Fruit fly (Drosophila melanogaster): Measurements from ENCODE around the gene CG44325.
A peak's percentile ranks its signal among the peaks of the same experiment; 100 is the strongest.

CG44325 gene

DNA sequence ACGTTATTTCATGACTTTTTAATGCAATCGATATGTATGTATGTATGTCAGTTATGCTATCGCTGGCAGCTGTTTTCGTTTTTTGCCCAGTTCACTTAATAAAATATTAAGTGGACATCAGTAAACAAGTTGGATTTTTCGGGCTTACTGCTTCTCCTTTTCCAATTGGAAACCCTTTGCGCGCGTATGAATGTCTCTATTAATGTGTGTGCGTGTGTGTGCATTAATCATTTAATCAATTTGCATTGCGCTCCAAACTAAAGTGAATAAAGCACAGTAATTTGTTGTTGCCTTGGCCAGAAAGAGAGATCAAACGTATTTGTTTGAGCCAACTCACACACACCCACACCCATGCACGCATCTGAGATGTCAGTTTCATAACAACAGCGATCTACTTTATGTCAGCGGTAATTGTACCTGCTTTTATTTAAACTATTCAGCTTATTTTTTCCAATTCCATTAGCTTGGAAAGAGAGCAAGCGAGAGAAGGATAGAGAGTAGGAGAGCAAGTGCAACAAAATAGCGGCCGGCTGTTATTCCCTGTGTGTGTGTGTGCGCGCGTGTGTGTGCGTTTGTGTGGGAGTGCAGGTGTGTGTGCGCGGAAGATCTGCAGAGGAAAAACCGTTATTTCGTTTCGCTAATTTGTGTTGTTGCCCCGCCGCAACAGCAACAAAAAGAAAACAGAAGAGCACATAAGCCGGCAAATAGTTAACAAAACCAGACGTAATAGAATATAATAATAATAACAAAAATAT lies 32.0 kb upstream of the CG44325 start:
- TF ChIP-seq Dfd (GFP tag; optimal IDR thresholded peaks at IDR 0.05) (peak; percentile 85), ey (GFP tag; optimal IDR thresholded peaks at IDR 0.05) (no peak)

DNA sequence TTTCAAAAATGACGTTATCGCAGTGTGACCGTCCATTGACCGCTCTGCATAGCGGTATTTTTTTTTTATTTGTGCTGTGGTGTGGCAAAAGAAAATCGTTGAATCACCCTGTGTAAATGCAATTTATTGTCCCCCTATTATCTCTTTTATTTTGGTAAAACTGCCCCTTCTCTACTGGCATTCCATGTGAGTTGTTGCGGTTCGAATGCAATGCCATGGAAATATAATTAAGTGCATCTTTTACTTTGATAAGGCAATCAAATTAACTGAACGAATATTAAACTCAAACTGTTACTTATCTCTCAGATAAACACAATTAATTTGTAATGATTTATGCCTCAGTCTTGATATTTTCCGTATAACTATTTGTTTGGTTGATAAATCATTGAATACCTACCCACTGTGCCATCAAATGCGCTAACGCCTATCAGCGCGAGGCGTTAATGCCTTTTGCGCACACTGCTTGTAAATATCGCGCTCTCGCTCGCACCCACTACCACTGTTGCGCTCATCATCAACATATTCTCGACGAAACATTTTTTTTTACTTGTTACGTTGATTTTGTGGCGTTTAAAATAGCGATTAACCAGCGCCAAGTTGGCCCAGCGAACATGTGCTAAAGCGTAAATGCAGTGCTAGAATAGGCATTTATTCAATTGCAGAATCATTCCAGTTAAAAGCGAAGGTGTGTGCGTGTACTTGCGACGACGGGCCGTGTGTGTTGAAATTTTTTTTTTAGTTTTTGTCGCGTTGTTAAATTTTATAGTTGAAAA lies 31.0 kb upstream of the CG44325 start:
- peak; percentile 25 for TF ChIP-seq ey (GFP tag; optimal IDR thresholded peaks at IDR 0.05)
- peak; percentile 8 for TF ChIP-seq CG9705 (GFP tag; optimal IDR thresholded peaks at IDR 0.05)
- peak; percentile 21 for TF ChIP-seq rgr (GFP tag; optimal IDR thresholded peaks at IDR 0.05)
- TF ChIP-seq dl (GFP tag; optimal IDR thresholded peaks at IDR 0.05; ENCODE audit: insufficient read depth in 1 of 2, partially characterized antibody in 2 of 2), result no peak
- peak; percentile 58 for TF ChIP-seq HLH106 (tag; optimal IDR thresholded peaks at IDR 0.05)
- TF ChIP-seq psq (GFP tag; optimal IDR thresholded peaks at IDR 0.05), result peak; percentile 21
- peak; percentile 17 for TF ChIP-seq Hr83 (GFP tag; optimal IDR thresholded peaks at IDR 0.05; ENCODE audit: poor library complexity, severe bottlenecking)
- no peak for TF ChIP-seq jim (GFP tag; optimal IDR thresholded peaks at IDR 0.05)
- TF ChIP-seq Jra (GFP tag; optimal IDR thresholded peaks at IDR 0.05), result no peak
- no peak for TF ChIP-seq lola (GFP tag; optimal IDR thresholded peaks at IDR 0.05)
- no peak for TF ChIP-seq pan (optimal IDR thresholded peaks at IDR 0.05)
- peak; percentile 19 for TF ChIP-seq Sp1 (GFP tag; optimal IDR thresholded peaks at IDR 0.05)
- no peak for TF ChIP-seq Rel (GFP tag; optimal IDR thresholded peaks at IDR 0.05)
- TF ChIP-seq Rel (tag; optimal IDR thresholded peaks at IDR 0.05), result no peak
- TF ChIP-seq woc (GFP tag; optimal IDR thresholded peaks at IDR 0.05), result peak; percentile 68
- TF ChIP-seq sv (GFP tag; optimal IDR thresholded peaks at IDR 0.05), result no peak
- peak; percentile 28 for TF ChIP-seq OdsH (GFP tag; optimal IDR thresholded peaks at IDR 0.05)
- peak; percentile 7 for TF ChIP-seq h (GFP tag; optimal IDR thresholded peaks at IDR 0.05)
- TF ChIP-seq fru (GFP tag; optimal IDR thresholded peaks at IDR 0.05), result peak; percentile 29
- TF ChIP-seq foxo (GFP tag; optimal IDR thresholded peaks at IDR 0.05), result peak in 1 of 2 experiments; percentile 37
- no peak for TF ChIP-seq CrebA (GFP tag; optimal IDR thresholded peaks at IDR 0.05; ENCODE audit: borderline replicate concordance)

- TF ChIP-seq OdsH (GFP tag; optimal IDR thresholded peaks at IDR 0.05) (no peak), Myc (optimal IDR thresholded peaks at IDR 0.05) (no peak), N (GFP tag; optimal IDR thresholded peaks at IDR 0.05) (no peak), GATAd (GFP tag; optimal IDR thresholded peaks at IDR 0.05) (no peak), dl (GFP tag; optimal IDR thresholded peaks at IDR 0.05; ENCODE audit: insufficient read depth in 1 of 2, partially characterized antibody in 2 of 2) (no peak), dmrt93B (GFP tag; optimal IDR thresholded peaks at IDR 0.05) (no peak), psq (GFP tag; optimal IDR thresholded peaks at IDR 0.05) (peak; percentile 6), CrebA (GFP tag; optimal IDR thresholded peaks at IDR 0.05; ENCODE audit: borderline replicate concordance) (no peak), lola (GFP tag; optimal IDR thresholded peaks at IDR 0.05) (no peak)
Observed at dm6 chrX:9108387-9108786, 30.1 kb upstream of the CG44325 start, which contains the start of gene AP-1gamma. Gene AP-1gamma (plus strand): TSS chrX:9108691.

DNA sequence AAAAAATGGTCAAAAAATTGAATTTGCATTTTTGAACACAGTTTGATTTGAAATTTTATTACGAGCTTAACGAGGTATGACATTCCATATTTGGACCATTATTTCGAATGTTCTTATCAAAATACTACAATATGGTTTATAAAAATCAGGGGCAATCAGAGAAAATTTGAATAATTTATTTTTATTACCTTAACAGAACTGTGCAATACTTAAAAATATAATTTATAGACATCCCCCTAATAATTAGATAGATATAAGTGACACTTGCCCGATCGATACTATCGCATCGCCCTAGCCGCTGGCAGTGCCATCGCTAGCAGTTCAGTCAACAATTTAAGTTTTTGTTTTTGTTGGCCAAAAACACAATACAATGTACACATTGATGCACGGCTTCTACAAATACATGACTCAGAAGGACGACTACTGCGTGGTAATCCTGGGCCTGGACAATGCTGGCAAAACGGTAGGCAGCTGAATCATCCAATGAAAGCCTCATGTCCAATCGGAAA lies 28.5 kb upstream of the CG44325 start, which contains the start of gene Arfrp1:
Arfrp1 (plus strand) TSS at position 295 of the 509 bp plus-strand sequence.
- TF ChIP-seq Hr83 (GFP tag; optimal IDR thresholded peaks at IDR 0.05; ENCODE audit: poor library complexity, severe bottlenecking) (no peak), GATAd (GFP tag; optimal IDR thresholded peaks at IDR 0.05) (no peak), Myc (optimal IDR thresholded peaks at IDR 0.05) (peak; percentile 20), HLH106 (tag; optimal IDR thresholded peaks at IDR 0.05) (peak; percentile 53), ey (GFP tag; optimal IDR thresholded peaks at IDR 0.05) (peak; percentile 34), Hnf4 (GFP tag; optimal IDR thresholded peaks at IDR 0.05) (no peak), CG9705 (GFP tag; optimal IDR thresholded peaks at IDR 0.05) (no peak), Jra (GFP tag; optimal IDR thresholded peaks at IDR 0.05) (peak; percentile 42), h (GFP tag; optimal IDR thresholded peaks at IDR 0.05) (peak; percentile 2), woc (GFP tag; optimal IDR thresholded peaks at IDR 0.05) (peak; percentile 35), sv (GFP tag; optimal IDR thresholded peaks at IDR 0.05) (peak; percentile 5), Rel (GFP tag; optimal IDR thresholded peaks at IDR 0.05) (no peak), Rel (tag; optimal IDR thresholded peaks at IDR 0.05) (peak; percentile 9)
